Worm (Caenorhabditis elegans) whole organism, L2 larva: ENCODE measurements around the gene hsp-4.

Experiments used
- F13H6.1 ChIP-seq: sonication (generic microtip); optimal IDR thresholded peaks from 2 replicates; lab custom pipeline; 2016; ENCODE audit warnings: missing genetic modification characterization, missing compliant biosample characterization
- ama-1 ChIP-seq: fragments of 150-350 bp; optimal IDR thresholded peaks from 2 replicates; lab custom pipeline; 2018; ENCODE audit warnings: inconsistent platforms
- ceh-16 ChIP-seq: fragments of 150-350 bp; optimal IDR thresholded peaks from 2 replicates; lab custom pipeline; 2014; ENCODE audit warnings: missing biosample characterization, missing genetic modification characterization
- dmd-4 ChIP-seq: sonication (generic microtip); optimal IDR thresholded peaks from 2 replicates; lab custom pipeline; 2017; ENCODE audit warnings: missing biosample characterization, missing genetic modification characterization
- egl-27 ChIP-seq: sonication (generic microtip); optimal IDR thresholded peaks from 3 replicates; lab custom pipeline; 2017; ENCODE audit warnings: missing biosample characterization, missing genetic modification reagents, missing genetic modification characterization
- elt-1 ChIP-seq: fragments of 150-350 bp; optimal IDR thresholded peaks from 2 replicates; lab custom pipeline; 2014; ENCODE audit warnings: missing biosample characterization, missing genetic modification characterization
- lin-13 ChIP-seq: fragments of 150-350 bp; optimal IDR thresholded peaks from 2 replicates; lab custom pipeline; 2014; ENCODE audit warnings: missing biosample characterization, missing genetic modification reagents, missing genetic modification characterization
- mdl-1 ChIP-seq, 2 experiments: fragments of 150-350 bp in 1 of 2; sonication (generic microtip) in 1 of 2; optimal IDR thresholded peaks; 2 replicates each; lab custom pipeline; 2017; ENCODE audit warnings: missing biosample characterization in 2 of 2, missing genetic modification characterization in 2 of 2
- nhr-10 ChIP-seq: sonication (generic microtip); optimal IDR thresholded peaks from 2 replicates; lab custom pipeline; 2017; ENCODE audit warnings: missing biosample characterization, missing genetic modification characterization
- nhr-23 ChIP-seq: fragments of 150-350 bp; optimal IDR thresholded peaks from 2 replicates; lab custom pipeline; 2014; ENCODE audit warnings: missing biosample characterization, missing genetic modification reagents, missing genetic modification characterization
- nhr-237 ChIP-seq: fragments of 150-350 bp; optimal IDR thresholded peaks from 2 replicates; lab custom pipeline; 2014; ENCODE audit warnings: missing biosample characterization, missing genetic modification characterization
- snpc-4 ChIP-seq: fragments of 150-350 bp; optimal IDR thresholded peaks from 2 replicates; lab custom pipeline; 2014; ENCODE audit warnings: missing biosample characterization, missing genetic modification characterization
- ztf-1 ChIP-seq: fragments of 200-800 bp; sonication (Bioruptor generic); conservative IDR thresholded peaks from 2 replicates; pipeline ENCODE4 v1.3.6; 2022; ENCODE audit warnings: missing genetic modification characterization, missing compliant biosample characterization
- ztf-11 ChIP-seq: sonication (generic microtip); optimal IDR thresholded peaks from 2 replicates; lab custom pipeline; 2017; ENCODE audit warnings: missing biosample characterization, missing genetic modification characterization

ce11 chrII:7326199-7326598 is 26.2 kb downstream of the hsp-4 start:
- no peak for TF ChIP-seq nhr-237 (tag; lab: Kevin White, UChicago)
- no peak for TF ChIP-seq nhr-10
- TF ChIP-seq dmd-4: no peak
- no peak for TF ChIP-seq ztf-11 (tag; lab: Kevin White, UChicago)
- no peak for TF ChIP-seq nhr-23 (tag; lab: Kevin White, UChicago)
- no peak for TF ChIP-seq ama-1 (lab: Kevin White, UChicago)
- no peak for TF ChIP-seq snpc-4 (tag; lab: Kevin White, UChicago)
- TF ChIP-seq ceh-16 (tag; lab: Kevin White, UChicago): no peak
- TF ChIP-seq elt-1: no peak
- no peak for TF ChIP-seq lin-13
- TF ChIP-seq mdl-1 (tag; optimal IDR thresholded peaks at IDR 0.05; lab: Kevin White, UChicago): no peak
- no peak for TF ChIP-seq egl-27 (tag; lab: Kevin White, UChicago)
- no peak for TF ChIP-seq ztf-1 (GFP tag; lab: Robert Waterston, UW)
- no peak for TF ChIP-seq F13H6.1 (tag; lab: Kevin White, UChicago)
